Worm (Caenorhabditis elegans) whole organism, midembryonic: Measurements from ENCODE around the gene adal-1.
"Not testable (repeated sequence)": the region's sequence is repeated elsewhere in the genome, so short reads cannot be mapped to it uniquely, and the experiment has no call there.

Experiments
- T22C8.4 ChIP-seq: fragments of 200-800 bp; sonication (Bioruptor generic); IDR thresholded peaks from 2 replicates; pipeline ENCODE4 v1.3.6; 2022; ENCODE audit warnings: missing genetic modification characterization, missing compliant biosample characterization
- cog-1 ChIP-seq: sonication (generic microtip); optimal IDR thresholded peaks from 2 replicates; lab custom pipeline; 2016; ENCODE audit warnings: missing genetic modification characterization, missing compliant biosample characterization
- flt-1 ChIP-seq: fragments of 200-800 bp; sonication (Bioruptor generic); IDR thresholded peaks from 2 replicates; pipeline ENCODE4 v1.3.6; 2022; ENCODE audit warnings: missing genetic modification characterization, missing compliant biosample characterization
- klf-2 ChIP-seq: fragments of 200-800 bp; sonication (Bioruptor generic); conservative IDR thresholded peaks from 2 replicates; pipeline ENCODE4 v1.3.6; 2022; ENCODE audit warnings: missing genetic modification reagents, missing genetic modification characterization, missing compliant biosample characterization
- med-1 ChIP-seq: sonication (generic microtip); optimal IDR thresholded peaks from 2 replicates; lab custom pipeline; 2017; ENCODE audit warnings: missing genetic modification characterization, mild to moderate bottlenecking, missing compliant biosample characterization, antibody characterized with exemption, missing genetic modification reagents; ENCODE audit not compliant: insufficient read depth
- ref-1 ChIP-seq: fragments of 200-800 bp; sonication (Bioruptor generic); conservative IDR thresholded peaks from 2 replicates; pipeline ENCODE4 v1.3.6; 2022; ENCODE audit warnings: missing genetic modification reagents, missing genetic modification characterization, missing compliant biosample characterization
- tab-1 ChIP-seq: fragments of 200-800 bp; sonication (Bioruptor generic); IDR thresholded peaks from 2 replicates; pipeline ENCODE4 v1.3.6; 2022; ENCODE audit warnings: missing genetic modification characterization, missing compliant biosample characterization
- ztf-23 ChIP-seq: fragments of 200-800 bp; sonication (Bioruptor generic); IDR thresholded peaks from 2 replicates; pipeline ENCODE4 v1.3.6; 2022; ENCODE audit warnings: missing genetic modification reagents, missing genetic modification characterization, missing compliant biosample characterization
- ztf-29 ChIP-seq: fragments of 200-800 bp; sonication (Bioruptor generic); IDR thresholded peaks from 2 replicates; pipeline ENCODE4 v1.3.6; 2022; ENCODE audit warnings: missing genetic modification reagents, missing genetic modification characterization, missing compliant biosample characterization

adal-1 gene

DNA sequence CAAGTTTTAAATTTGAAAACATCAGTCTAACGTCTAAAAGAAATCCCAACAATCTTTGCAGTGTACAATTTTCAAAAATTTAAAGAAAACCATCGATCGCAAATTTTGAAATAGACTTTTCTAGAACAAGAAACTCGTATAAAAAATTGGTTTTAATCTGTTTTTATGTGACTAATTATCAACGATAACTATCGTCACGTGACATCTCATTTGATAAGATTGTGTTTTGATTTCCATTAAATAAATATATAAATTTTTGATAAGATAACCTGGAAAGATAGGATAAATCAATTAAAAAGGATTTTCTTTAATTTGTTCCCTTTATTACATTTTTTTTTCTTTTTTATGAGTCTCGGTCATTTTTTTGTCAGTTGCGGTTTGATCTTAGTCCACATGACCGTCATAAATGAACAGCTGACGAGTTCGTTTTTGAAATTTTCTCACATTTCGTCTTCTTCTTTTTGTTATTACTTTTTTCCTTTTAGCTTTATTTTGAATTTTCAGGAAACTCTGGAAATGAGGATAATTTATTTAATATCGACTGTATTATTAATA lies 16.2 kb upstream of the adal-1 start, which contains the start of gene asm-1:
Gene asm-1, plus strand, starts transcription at position 505 of the 555 bp plus-strand sequence.
- TF ChIP-seq ztf-23 (GFP tag; lab: Robert Waterston, UW): no peak

DNA sequence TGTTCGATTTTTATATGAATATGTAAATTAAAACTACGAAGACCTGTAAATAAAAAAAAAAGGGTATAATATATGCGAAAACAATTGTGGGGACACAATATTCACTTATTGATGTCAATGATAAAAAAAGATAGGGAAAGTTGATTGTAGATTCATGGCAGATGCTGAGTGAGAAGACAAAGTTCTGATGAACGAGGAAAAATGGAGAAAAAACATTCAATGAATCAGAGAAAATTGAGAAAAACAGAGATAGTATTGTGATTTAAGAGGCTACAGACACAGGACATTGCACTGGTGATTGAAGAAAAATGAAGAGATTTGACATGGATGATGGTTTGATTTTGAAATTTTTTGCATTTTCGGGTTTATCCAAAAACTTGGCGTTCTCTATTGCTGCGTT lies 15.2 kb upstream of the adal-1 start:
- TF ChIP-seq med-1 (GFP tag; lab: Kevin White, UChicago): no peak
- no peak for TF ChIP-seq klf-2 (GFP tag; lab: Robert Waterston, UW)
- no peak for TF ChIP-seq tab-1 (GFP tag; lab: Robert Waterston, UW)
- no peak for TF ChIP-seq flt-1 (GFP tag; lab: Robert Waterston, UW)
- no peak for TF ChIP-seq T22C8.4 (GFP tag; lab: Robert Waterston, UW)
- TF ChIP-seq ztf-23 (GFP tag; lab: Robert Waterston, UW): no peak
- TF ChIP-seq ztf-29 (GFP tag; lab: Robert Waterston, UW): no peak
- TF ChIP-seq cog-1 (tag; lab: Kevin White, UChicago): no peak
- no peak for TF ChIP-seq ref-1 (GFP tag; lab: Robert Waterston, UW)

ce11 chrII:6907657-6908056 lies 14.2 kb upstream of the adal-1 start, which contains the start of gene B0252.3:
Gene B0252.3 (minus strand): TSS chrII:6907757.
- TF ChIP-seq ref-1, klf-2, ztf-29 (GFP tag; lab: Robert Waterston, UW): not testable (repeated sequence)

DNA sequence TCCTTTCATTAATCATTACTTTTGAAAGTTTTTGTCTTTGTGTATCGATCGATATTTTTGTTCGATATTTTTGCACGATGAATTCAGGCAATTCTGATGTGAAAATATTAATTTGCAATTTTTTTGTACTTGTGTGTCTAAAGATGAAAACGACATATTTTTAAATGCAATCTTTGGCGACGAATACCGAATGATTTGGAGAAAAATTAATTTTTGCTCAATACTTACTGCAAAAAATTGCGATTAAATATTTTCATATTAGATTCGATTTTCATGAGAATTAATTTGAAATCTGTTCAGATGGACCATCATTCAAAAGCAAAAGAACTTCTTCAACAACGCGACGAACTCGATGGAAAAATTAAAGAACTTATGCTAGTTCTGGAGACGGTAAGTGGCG lies 8.4 kb upstream of the adal-1 start, which contains the start of gene psmd-9:
Gene psmd-9, plus strand, starts transcription at position 301 of the 400 bp plus-strand sequence.
- TF ChIP-seq ref-1 (GFP tag; lab: Robert Waterston, UW) (no peak), ztf-29 (GFP tag; lab: Robert Waterston, UW) (no peak), med-1 (GFP tag; lab: Kevin White, UChicago) (no peak), T22C8.4 (GFP tag; lab: Robert Waterston, UW) (no peak), tab-1 (GFP tag; lab: Robert Waterston, UW) (no peak), flt-1 (GFP tag; lab: Robert Waterston, UW) (no peak), klf-2 (GFP tag; lab: Robert Waterston, UW) (no peak), ztf-23 (GFP tag; lab: Robert Waterston, UW) (no peak), cog-1 (tag; lab: Kevin White, UChicago) (no peak)

ce11 chrII:6900708-6901107 lies 7.3 kb upstream of the adal-1 start:
- no peak for TF ChIP-seq tab-1 (GFP tag; lab: Robert Waterston, UW)
- TF ChIP-seq klf-2 (GFP tag; lab: Robert Waterston, UW): no peak
- no peak for TF ChIP-seq cog-1 (tag; lab: Kevin White, UChicago)
- no peak for TF ChIP-seq T22C8.4 (GFP tag; lab: Robert Waterston, UW)
- no peak for TF ChIP-seq ref-1 (GFP tag; lab: Robert Waterston, UW)
- TF ChIP-seq ztf-29 (GFP tag; lab: Robert Waterston, UW): no peak
- no peak for TF ChIP-seq ztf-23 (GFP tag; lab: Robert Waterston, UW)

DNA sequence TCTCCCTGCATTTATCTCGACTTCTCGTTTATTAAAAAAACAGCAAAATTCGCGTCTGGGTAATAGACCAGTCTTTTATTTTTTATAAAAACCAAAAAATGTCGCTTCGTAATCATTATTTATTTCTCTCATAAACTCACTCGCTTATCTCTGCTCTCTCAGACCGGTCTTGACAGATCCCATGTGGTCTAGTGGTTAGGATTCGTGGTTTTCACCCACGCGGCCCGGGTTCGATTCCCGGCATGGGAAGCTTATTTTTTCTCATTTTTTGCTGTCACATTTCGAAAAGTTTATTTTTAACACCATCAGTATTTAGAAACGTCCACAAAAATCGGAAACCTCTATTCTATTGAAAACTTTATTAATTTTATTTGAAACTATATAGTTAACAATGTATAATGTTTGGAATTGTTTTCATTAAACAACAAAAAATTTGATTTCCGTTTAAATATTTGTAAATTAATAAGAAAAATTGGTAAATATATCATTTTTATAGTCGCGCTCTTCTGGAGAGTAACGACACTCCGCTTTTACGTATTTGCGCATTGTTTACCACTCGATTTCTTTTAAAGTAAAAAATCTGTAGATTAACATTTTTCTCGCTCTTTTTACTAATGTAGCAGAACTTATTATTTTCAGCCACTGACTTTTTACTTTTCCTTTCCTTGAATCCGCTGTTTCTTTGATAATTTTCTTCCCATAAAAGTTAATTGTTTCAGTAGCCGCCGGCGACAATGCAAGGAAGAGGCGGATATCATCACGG lies 4.8 kb upstream of the adal-1 start, which contains the start of gene hrpl-1:
Gene hrpl-1, plus strand, starts transcription at position 713 of the 763 bp plus-strand sequence.
- TF ChIP-seq ztf-29 (GFP tag; lab: Robert Waterston, UW): peak; percentile 43; the same call in 1 of the 2 replicates
- TF ChIP-seq ztf-23 (GFP tag; lab: Robert Waterston, UW): peak; percentile 65; the same call in 1 of the 2 replicates
- peak; percentile 88 for TF ChIP-seq flt-1 (GFP tag; lab: Robert Waterston, UW)
- TF ChIP-seq tab-1 (GFP tag; lab: Robert Waterston, UW): peak; percentile 74; the same call in 1 of the 2 replicates
- no peak for TF ChIP-seq cog-1 (tag; lab: Kevin White, UChicago)
- peak; percentile 56; the same call in 1 of the 2 replicates for TF ChIP-seq klf-2 (GFP tag; lab: Robert Waterston, UW)
- TF ChIP-seq ref-1 (GFP tag; lab: Robert Waterston, UW): peak; percentile 57
- peak; percentile 79 for TF ChIP-seq med-1 (GFP tag; lab: Kevin White, UChicago)
- TF ChIP-seq T22C8.4 (GFP tag; lab: Robert Waterston, UW): 0 out of 2 replicates have a peak, but pooled peaks have one; percentile 20

DNA sequence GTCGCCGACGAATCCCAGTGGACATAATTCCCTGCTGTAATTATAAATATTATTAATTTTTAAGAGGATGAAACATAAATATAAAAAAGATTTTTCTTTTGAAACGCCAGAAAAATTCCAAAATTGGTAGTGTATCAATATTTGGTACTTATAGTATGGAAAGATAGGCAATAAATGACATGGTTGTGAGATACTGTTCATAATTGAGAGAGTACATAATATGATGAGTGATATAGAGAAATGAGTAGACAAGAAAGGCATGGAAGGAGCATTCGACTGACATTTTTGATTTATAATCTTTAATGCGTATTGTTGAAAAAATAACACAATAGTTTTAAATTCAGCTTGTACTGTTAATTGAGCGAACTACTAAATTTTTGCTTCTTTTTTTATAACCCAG lies 4.1 kb upstream of the adal-1 start, which contains the start of gene C44B7.11:
Gene C44B7.11, minus strand, starts transcription at position 34 of the 400 bp plus-strand sequence.
- TF ChIP-seq ztf-29 (GFP tag; lab: Robert Waterston, UW) (no peak), cog-1 (tag; lab: Kevin White, UChicago) (no peak), med-1 (GFP tag; lab: Kevin White, UChicago) (no peak), ref-1 (GFP tag; lab: Robert Waterston, UW) (no peak), tab-1 (GFP tag; lab: Robert Waterston, UW) (no peak), flt-1 (GFP tag; lab: Robert Waterston, UW) (no peak), ztf-23 (GFP tag; lab: Robert Waterston, UW) (no peak), T22C8.4 (GFP tag; lab: Robert Waterston, UW) (no peak), klf-2 (GFP tag; lab: Robert Waterston, UW) (no peak)

- no peak for TF ChIP-seq ztf-23 (GFP tag; lab: Robert Waterston, UW)
- TF ChIP-seq cog-1 (tag; lab: Kevin White, UChicago): no peak
- no peak for TF ChIP-seq flt-1 (GFP tag; lab: Robert Waterston, UW)
- TF ChIP-seq ref-1 (GFP tag; lab: Robert Waterston, UW): no peak
- TF ChIP-seq klf-2 (GFP tag; lab: Robert Waterston, UW): no peak
- no peak for TF ChIP-seq ztf-29 (GFP tag; lab: Robert Waterston, UW)
- TF ChIP-seq T22C8.4 (GFP tag; lab: Robert Waterston, UW): no peak
- no peak for TF ChIP-seq tab-1 (GFP tag; lab: Robert Waterston, UW)
- TF ChIP-seq med-1 (GFP tag; lab: Kevin White, UChicago): no peak
Measured at ce11 chrII:6891838-6892237, 1.6 kb downstream of the adal-1 start.
